Fruit fly (Drosophila melanogaster) whole organism, embryonic: Measurements from ENCODE around the gene cl.

ENCODE experiments used
- BEAF-32 ChIP-seq: fragments of 200-800 bp; sonication (Bioruptor generic); optimal IDR thresholded peaks from 3 replicates; lab custom pipeline; 2017; ENCODE audit warnings: missing biosample characterization, missing genetic modification characterization, mild to moderate bottlenecking, moderate library complexity, missing genetic modification reagents
- Bgb ChIP-seq: fragments of 200-800 bp; sonication (Bioruptor generic); IDR thresholded peaks from 2 replicates; pipeline ENCODE4 v1.3.6; 2022; ENCODE audit warnings: missing biosample characterization, missing genetic modification characterization; ENCODE audit not compliant: partially characterized antibody
- CG10321 ChIP-seq: fragments of 200-800 bp; sonication (Bioruptor generic); IDR thresholded peaks from 2 replicates; pipeline ENCODE4 v1.3.6; 2022; ENCODE audit warnings: missing biosample characterization, missing genetic modification characterization
- CG11093 ChIP-seq: fragments of 200-800 bp; sonication (Bioruptor generic); IDR thresholded peaks from 3 replicates; pipeline ENCODE4 v1.3.6; 2022; ENCODE audit warnings: missing biosample characterization, missing genetic modification characterization
- CG11560 ChIP-seq: fragments of 200-800 bp; sonication (Bioruptor generic); IDR thresholded peaks from 3 replicates; pipeline ENCODE4 v1.3.6; 2022; ENCODE audit warnings: missing biosample characterization, missing genetic modification characterization
- CG12104 ChIP-seq: fragments of 200-800 bp; sonication (Bioruptor generic); optimal IDR thresholded peaks from 3 replicates; lab custom pipeline; 2016; ENCODE audit warnings: missing biosample characterization, missing genetic modification characterization
- CG12299 ChIP-seq: fragments of 200-800 bp; sonication (Bioruptor generic); optimal IDR thresholded peaks from 2 replicates; lab custom pipeline; 2018; ENCODE audit warnings: missing biosample characterization, mild to moderate bottlenecking, missing genetic modification characterization
- CG12391 ChIP-seq: fragments of 200-800 bp; sonication (Bioruptor generic); optimal IDR thresholded peaks from 3 replicates; lab custom pipeline; 2018; ENCODE audit warnings: missing biosample characterization, mild to moderate bottlenecking, missing genetic modification characterization, moderate library complexity
- CG13287 ChIP-seq: fragments of 200-800 bp; sonication (Bioruptor generic); IDR thresholded peaks from 2 replicates; pipeline ENCODE4 v1.3.6; 2022; ENCODE audit warnings: missing biosample characterization, missing genetic modification characterization; ENCODE audit not compliant: partially characterized antibody
- CG1603 ChIP-seq: fragments of 200-800 bp; sonication (Bioruptor generic); optimal IDR thresholded peaks from 2 replicates; lab custom pipeline; 2019; ENCODE audit warnings: missing biosample characterization, mild to moderate bottlenecking, missing genetic modification characterization, moderate library complexity
- CG17359 ChIP-seq: fragments of 200-800 bp; sonication (Bioruptor generic); optimal IDR thresholded peaks from 3 replicates; lab custom pipeline; 2018; ENCODE audit warnings: missing biosample characterization, mild to moderate bottlenecking, missing genetic modification characterization, moderate library complexity
- CG17829 ChIP-seq: fragments of 200-800 bp; optimal IDR thresholded peaks from 2 replicates; lab custom pipeline; 2019; ENCODE audit warnings: missing biosample characterization, mild to moderate bottlenecking, missing genetic modification characterization, moderate library complexity
- CG1832 ChIP-seq: fragments of 200-800 bp; sonication (Bioruptor generic); optimal IDR thresholded peaks from 2 replicates; lab custom pipeline; 2017; ENCODE audit warnings: missing biosample characterization, mild to moderate bottlenecking, missing genetic modification characterization, inconsistent platforms
- CG2120 ChIP-seq: fragments of 200-800 bp; sonication (Bioruptor generic); optimal IDR thresholded peaks from 3 replicates; lab custom pipeline; 2016; ENCODE audit warnings: missing biosample characterization, missing genetic modification characterization
- CG31224 ChIP-seq: fragments of 200-800 bp; sonication (Bioruptor generic); IDR thresholded peaks from 2 replicates; pipeline ENCODE4 v1.3.6; 2022; ENCODE audit warnings: missing biosample characterization, missing genetic modification characterization
- CG34376 ChIP-seq: fragments of 200-800 bp; sonication (Bioruptor generic); optimal IDR thresholded peaks from 2 replicates; lab custom pipeline; 2018; ENCODE audit warnings: missing biosample characterization, mild to moderate bottlenecking, missing genetic modification characterization
- CG34422 ChIP-seq: fragments of 200-800 bp; sonication (Bioruptor generic); IDR thresholded peaks from 3 replicates; pipeline ENCODE4 v1.3.6; 2022; ENCODE audit warnings: missing biosample characterization, missing genetic modification characterization
- CG3838 ChIP-seq: fragments of 200-800 bp; sonication (Bioruptor generic); optimal IDR thresholded peaks from 3 replicates; lab custom pipeline; 2016; ENCODE audit warnings: missing biosample characterization, missing genetic modification characterization
- CG3847 ChIP-seq: fragments of 200-800 bp; sonication (Bioruptor generic); IDR thresholded peaks from 2 replicates; pipeline ENCODE4 v1.3.6; 2022; ENCODE audit warnings: missing biosample characterization, missing genetic modification characterization
- CG6791 ChIP-seq: fragments of 200-800 bp; sonication (Bioruptor generic); IDR thresholded peaks from 3 replicates; pipeline ENCODE4 v1.3.6; 2022; ENCODE audit warnings: missing biosample characterization, missing genetic modification characterization; ENCODE audit not compliant: partially characterized antibody
- CG9932 ChIP-seq: fragments of 200-800 bp; sonication (Bioruptor generic); IDR thresholded peaks from 2 replicates; pipeline ENCODE4 v1.3.6; 2022; ENCODE audit warnings: missing biosample characterization, missing genetic modification characterization
- CkIIα-i1 ChIP-seq: fragments of 200-800 bp; sonication (Bioruptor generic); IDR thresholded peaks from 2 replicates; pipeline ENCODE4 v1.3.6; 2022; ENCODE audit warnings: missing biosample characterization, missing genetic modification characterization
- Dp ChIP-seq: fragments of 200-800 bp; sonication (Bioruptor generic); optimal IDR thresholded peaks from 2 replicates; lab custom pipeline; 2018; ENCODE audit warnings: missing biosample characterization, mild to moderate bottlenecking, missing genetic modification characterization, moderate library complexity
- E2f1 ChIP-seq: fragments of 200-800 bp; sonication (Bioruptor generic); IDR thresholded peaks from 2 replicates; pipeline ENCODE4 v1.3.6; 2022; ENCODE audit warnings: missing biosample characterization, missing genetic modification characterization
- Ets65A ChIP-seq: fragments of 200-800 bp; sonication (Bioruptor generic); peaks from one replicate; lab custom pipeline; 2016; ENCODE audit warnings: missing biosample characterization, missing genetic modification characterization
- HLH54F ChIP-seq: fragments of 200-800 bp; sonication (Bioruptor generic); optimal IDR thresholded peaks from 3 replicates; lab custom pipeline; 2016; ENCODE audit warnings: missing biosample characterization, missing genetic modification characterization
- Hr3 ChIP-seq: fragments of 200-800 bp; sonication (Bioruptor generic); optimal IDR thresholded peaks from 3 replicates; lab custom pipeline; 2016; ENCODE audit warnings: missing biosample characterization, missing genetic modification characterization
- Jarid2 ChIP-seq: fragments of 200-800 bp; sonication (Bioruptor generic); optimal IDR thresholded peaks from 3 replicates; lab custom pipeline; 2017; ENCODE audit warnings: mild to moderate bottlenecking, missing biosample characterization, missing genetic modification reagents, missing genetic modification characterization
- Lhr ChIP-seq: fragments of 200-800 bp; sonication (Bioruptor generic); optimal IDR thresholded peaks from 3 replicates; lab custom pipeline; 2017; ENCODE audit warnings: mild to moderate bottlenecking, missing biosample characterization, missing genetic modification reagents, missing genetic modification characterization
- Opbp ChIP-seq: fragments of 200-800 bp; sonication (Bioruptor generic); IDR thresholded peaks from 3 replicates; pipeline ENCODE4 v1.3.6; 2022; ENCODE audit warnings: missing biosample characterization, missing genetic modification characterization; ENCODE audit not compliant: partially characterized antibody
- Side ChIP-seq: fragments of 200-800 bp; sonication (Bioruptor generic); optimal IDR thresholded peaks from 2 replicates; lab custom pipeline; 2016; ENCODE audit warnings: missing biosample characterization, missing genetic modification characterization
- ab ChIP-seq: fragments of 200-800 bp; sonication (Bioruptor generic); optimal IDR thresholded peaks from 2 replicates; lab custom pipeline; 2016; ENCODE audit warnings: missing biosample characterization, missing genetic modification characterization
- dm ChIP-seq: fragments of 200-800 bp; sonication (Bioruptor generic); optimal IDR thresholded peaks from 3 replicates; lab custom pipeline; 2016; ENCODE audit warnings: missing biosample characterization, missing genetic modification characterization
- dpn ChIP-seq, 2 experiments: fragments of 200-800 bp; sonication (Bioruptor generic); optimal IDR thresholded peaks; 3 replicates each; lab custom pipeline; 2016; ENCODE audit warnings: missing biosample characterization in 2 of 2, missing genetic modification characterization in 2 of 2
- ewg ChIP-seq: fragments of 200-800 bp; sonication (Bioruptor generic); optimal IDR thresholded peaks from 3 replicates; lab custom pipeline; 2017; ENCODE audit warnings: mild to moderate bottlenecking, missing biosample characterization, missing genetic modification reagents, missing genetic modification characterization
- gfzf ChIP-seq: fragments of 200-800 bp; sonication (Bioruptor generic); optimal IDR thresholded peaks from 2 replicates; lab custom pipeline; 2016; ENCODE audit warnings: missing biosample characterization, mild to moderate bottlenecking, missing genetic modification characterization, moderate library complexity
- hkb ChIP-seq, 2 experiments: fragments of 200-800 bp in 1 of 2; fragments of >200 bp in 1 of 2; sonication (Bioruptor generic) in 1 of 2; IDR thresholded peaks in 1 of 2; optimal IDR thresholded peaks in 1 of 2; 2 replicates each; pipeline versions ENCODE4 v1.3.6 to Lab custom; 2017 to 2022; ENCODE audit warnings: missing biosample characterization in 1 of 2, missing genetic modification characterization in 1 of 2
- lab ChIP-seq: fragments of 200-800 bp; sonication (Bioruptor generic); optimal IDR thresholded peaks from 3 replicates; lab custom pipeline; 2017; ENCODE audit warnings: missing biosample characterization, missing genetic modification characterization, mild to moderate bottlenecking, moderate library complexity, missing genetic modification reagents
- lola ChIP-seq, 3 experiments: fragments of >200 bp in 2 of 3; fragments of 200-800 bp in 1 of 3; sonication (Bioruptor generic) in 1 of 3; optimal IDR thresholded peaks; 2 replicates each; lab custom pipeline; 2017 to 2019; ENCODE audit warnings: missing biosample characterization in 3 of 3, missing genetic modification characterization in 3 of 3, mild to moderate bottlenecking in 1 of 3, moderate library complexity in 1 of 3
- maf-S ChIP-seq: fragments of 200-800 bp; sonication (Bioruptor generic); optimal IDR thresholded peaks from 2 replicates; lab custom pipeline; 2016; ENCODE audit warnings: missing biosample characterization, missing genetic modification characterization
- nerfin-2 ChIP-seq: fragments of 200-800 bp; sonication (Bioruptor generic); IDR thresholded peaks from 2 replicates; pipeline ENCODE4 v1.3.6; 2022; ENCODE audit warnings: missing biosample characterization, missing genetic modification characterization; ENCODE audit not compliant: partially characterized antibody
- nmo ChIP-seq: fragments of 200-800 bp; sonication (Bioruptor generic); optimal IDR thresholded peaks from 2 replicates; lab custom pipeline; 2018; ENCODE audit warnings: missing biosample characterization, mild to moderate bottlenecking, missing genetic modification characterization, moderate library complexity
- pzg ChIP-seq: fragments of 200-800 bp; sonication (Bioruptor generic); optimal IDR thresholded peaks from 3 replicates; lab custom pipeline; 2018; ENCODE audit warnings: missing biosample characterization, mild to moderate bottlenecking, missing genetic modification characterization, moderate library complexity
- sens ChIP-seq: fragments of 200-800 bp; sonication (Bioruptor generic); peaks from one replicate; lab custom pipeline; 2016; ENCODE audit warnings: missing biosample characterization, missing genetic modification characterization
- trh ChIP-seq: fragments of 200-800 bp; sonication (Bioruptor generic); optimal IDR thresholded peaks from 2 replicates; lab custom pipeline; 2016; ENCODE audit warnings: missing biosample characterization, missing genetic modification characterization
- tup ChIP-seq: fragments of 200-800 bp; sonication (Bioruptor generic); optimal IDR thresholded peaks from 2 replicates; lab custom pipeline; 2016; ENCODE audit warnings: missing biosample characterization, mild to moderate bottlenecking, missing genetic modification characterization, moderate library complexity
- zen2 ChIP-seq: fragments of 200-800 bp; sonication (Bioruptor generic); IDR thresholded peaks from 3 replicates; pipeline ENCODE4 v1.3.6; 2022; ENCODE audit warnings: missing biosample characterization, missing genetic modification characterization; ENCODE audit not compliant: partially characterized antibody

cl gene

DNA sequence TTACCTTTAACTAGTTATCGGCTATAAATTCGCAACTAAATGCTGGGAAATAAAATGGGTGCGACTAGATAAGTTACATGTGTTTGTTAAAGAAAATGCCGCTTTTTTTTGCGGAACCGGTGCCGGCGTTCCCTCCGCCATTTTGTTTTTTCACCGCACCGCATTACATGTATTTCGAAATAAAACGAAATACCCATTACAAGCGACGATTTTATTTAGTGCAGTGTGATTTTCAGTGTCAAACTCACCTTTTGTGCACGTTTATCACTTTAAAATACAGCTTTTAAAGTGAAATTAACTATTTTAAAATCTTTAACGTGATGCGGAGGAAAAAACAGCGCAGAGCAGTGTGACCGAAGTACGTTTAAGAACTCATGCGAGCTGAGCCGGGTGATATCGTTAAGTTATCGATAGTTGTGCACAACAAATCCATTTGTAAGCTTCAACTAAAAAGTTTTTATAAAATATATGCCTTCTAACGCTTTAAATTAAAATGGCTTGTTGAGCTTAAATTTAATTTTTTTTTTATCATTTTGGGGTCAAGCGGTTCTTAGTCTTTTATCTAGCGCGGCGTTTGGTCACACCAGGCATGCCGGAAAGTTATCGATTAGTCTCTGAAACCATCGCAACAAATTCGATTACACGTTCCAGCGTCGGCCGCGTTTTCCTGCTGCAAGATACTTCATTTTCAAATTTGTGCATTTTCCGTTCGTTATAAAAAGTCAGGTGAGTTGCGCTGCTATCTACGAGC, 22.2 kb downstream of the cl start, which contains the start of the genes Hel25E and Lam (continued):
- TF ChIP-seq CG13287 (GFP tag; lab: Robert Waterston, UW) (peak; percentile 95), CG12299 (tag; lab: Kevin White, UChicago) (no peak), dm (GFP tag; lab: Kevin White, UChicago) (peak; percentile 16), CG1832 (GFP tag; lab: Kevin White, UChicago) (no peak), CG10321 (GFP tag; lab: Robert Waterston, UW) (0 out of 2 replicates have a peak, but pooled peaks have one; percentile 16), E2f1 (GFP tag; lab: Robert Waterston, UW) (peak; percentile 14; the same call in 1 of the 2 replicates), CG11093 (no peak), nmo (GFP tag; lab: Kevin White, UChicago) (peak; percentile 75), Hr3 (GFP tag; lab: Kevin White, UChicago) (peak; percentile 91), CG3847 (GFP tag; lab: Robert Waterston, UW) (peak; percentile 69), tup (no peak), CG17829 (peak; percentile 50), CG11560 (tag; lab: Robert Waterston, UW) (peak; percentile 39; the same call in 1 of the 3 replicates), Ets65A (GFP tag; lab: Kevin White, UChicago) (peak; percentile 80), gfzf (GFP tag; lab: Kevin White, UChicago) (peak; percentile 94), Opbp (GFP tag; lab: Robert Waterston, UW) (peak; percentile 76), ewg (GFP tag; lab: Kevin White, UChicago) (peak; percentile 32), dpn (GFP tag; optimal IDR thresholded peaks at IDR 0.05; lab: Kevin White, UChicago) (peak in 1 of 2 experiments; percentile 11), lab (GFP tag; lab: Kevin White, UChicago) (no peak), CG3838 (GFP tag; lab: Kevin White, UChicago) (no peak), CG31224 (GFP tag; lab: Robert Waterston, UW) (no peak), Jarid2 (no peak), CG2120 (GFP tag; lab: Kevin White, UChicago) (peak; percentile 29), nerfin-2 (GFP tag; lab: Robert Waterston, UW) (peak; percentile 78), CG12391 (tag; lab: Kevin White, UChicago) (peak; percentile 63), BEAF-32 (peak; percentile 94), trh (GFP tag; lab: Kevin White, UChicago) (no peak), zen2 (GFP tag; lab: Robert Waterston, UW) (peak; percentile 85), CG12104 (GFP tag; lab: Kevin White, UChicago) (peak; percentile 9), pzg (GFP tag; lab: Kevin White, UChicago) (peak; percentile 78), Lhr (peak; percentile 55), CG1603 (tag; lab: Kevin White, UChicago) (no peak), sens (GFP tag; lab: Kevin White, UChicago) (peak; percentile 92), CkIIα-i1 (no peak), CG17359 (tag; lab: Kevin White, UChicago) (peak; percentile 94), hkb (optimal IDR thresholded peaks at IDR 0.05; lab: Kevin White, UChicago) (peak; percentile 69), hkb (GFP tag; IDR thresholded peaks at IDR 0.05; lab: Robert Waterston, UW) (no peak), HLH54F (GFP tag; lab: Kevin White, UChicago) (peak; percentile 6), ab (GFP tag; lab: Kevin White, UChicago) (no peak), CG6791 (GFP tag; lab: Robert Waterston, UW) (peak; percentile 81), Side (GFP tag; lab: Kevin White, UChicago) (peak; percentile 14), CG34422 (GFP tag; lab: Robert Waterston, UW) (peak; percentile 79; the same call in 1 of the 3 replicates), CG9932 (peak; percentile 35; the same call in 1 of the 2 replicates), CG34376 (no peak), maf-S (peak; percentile 16), Bgb (peak; percentile 83), Dp (GFP tag; lab: Kevin White, UChicago) (peak; percentile 50), lola (GFP tag; optimal IDR thresholded peaks at IDR 0.05; lab: Kevin White, UChicago) (peak in 1 of 3 experiments; percentile 24)
